Worm (Caenorhabditis elegans) whole organism, L1 larva: ENCODE measurements around the gene C28C12.11.

Experiments used
- F16B12.6 ChIP-seq: fragments of 150-350 bp; optimal IDR thresholded peaks from 2 replicates; lab custom pipeline; 2014; ENCODE audit warnings: missing biosample characterization, missing genetic modification characterization
- fkh-8 ChIP-seq: sonication (generic microtip); optimal IDR thresholded peaks from 2 replicates; lab custom pipeline; 2016; ENCODE audit warnings: mild to moderate bottlenecking, missing genetic modification characterization, missing compliant biosample characterization
- fos-1 ChIP-seq: fragments of 150-350 bp; optimal IDR thresholded peaks from 2 replicates; lab custom pipeline; 2014; ENCODE audit warnings: missing biosample characterization, missing genetic modification characterization
- grh-1 ChIP-seq: fragments of 200-800 bp; sonication (Bioruptor generic); IDR thresholded peaks from 2 replicates; pipeline ENCODE4 v1.3.6; 2022; ENCODE audit warnings: missing genetic modification reagents, missing genetic modification characterization, missing compliant biosample characterization
- hlh-17 ChIP-seq: fragments of 200-800 bp; sonication (Bioruptor generic); optimal IDR thresholded peaks from 2 replicates; lab custom pipeline; 2018; ENCODE audit warnings: missing genetic modification characterization, mild to moderate bottlenecking, missing compliant biosample characterization, moderate library complexity, borderline replicate concordance
- lin-35 ChIP-seq, 2 experiments: fragments of 150-350 bp; optimal IDR thresholded peaks; 2 replicates each; lab custom pipeline; 2014; ENCODE audit warnings: missing biosample characterization in 2 of 2, missing genetic modification characterization in 2 of 2, missing genetic modification reagents in 2 of 2
- lir-3 ChIP-seq: sonication (generic microtip); optimal IDR thresholded peaks from 2 replicates; lab custom pipeline; 2016; ENCODE audit warnings: mild to moderate bottlenecking, missing genetic modification characterization, moderate library complexity, missing compliant biosample characterization; ENCODE audit not compliant: poor library complexity
- nhr-28 ChIP-seq: fragments of 150-350 bp; optimal IDR thresholded peaks from 2 replicates; lab custom pipeline; 2014; ENCODE audit warnings: missing biosample characterization, missing genetic modification characterization
- nhr-71 ChIP-seq: sonication (generic microtip); optimal IDR thresholded peaks from 2 replicates; lab custom pipeline; 2016; ENCODE audit warnings: mild to moderate bottlenecking, missing genetic modification characterization, moderate library complexity, missing compliant biosample characterization
- zag-1 ChIP-seq: fragments of 150-350 bp; optimal IDR thresholded peaks from 2 replicates; lab custom pipeline; 2014; ENCODE audit warnings: missing biosample characterization, missing genetic modification characterization

ce11 chrIV:8499956-8500355 is 26.1 kb downstream of the C28C12.11 start:
- TF ChIP-seq fos-1 (tag; lab: Kevin White, UChicago) (no peak), grh-1 (GFP tag; lab: Robert Waterston, UW) (no peak), fkh-8 (no peak), lin-35 (GFP tag; optimal IDR thresholded peaks at IDR 0.05; lab: Kevin White, UChicago) (no peak), nhr-28 (tag; lab: Kevin White, UChicago) (no peak), hlh-17 (GFP tag; lab: Kevin White, UChicago) (no peak), zag-1 (tag; lab: Kevin White, UChicago) (no peak), lir-3 (tag; lab: Kevin White, UChicago) (no peak), F16B12.6 (no peak), nhr-71 (no peak)
